Fruit fly (Drosophila melanogaster): Measurements from ENCODE around the gene Phf5a.

DNA sequence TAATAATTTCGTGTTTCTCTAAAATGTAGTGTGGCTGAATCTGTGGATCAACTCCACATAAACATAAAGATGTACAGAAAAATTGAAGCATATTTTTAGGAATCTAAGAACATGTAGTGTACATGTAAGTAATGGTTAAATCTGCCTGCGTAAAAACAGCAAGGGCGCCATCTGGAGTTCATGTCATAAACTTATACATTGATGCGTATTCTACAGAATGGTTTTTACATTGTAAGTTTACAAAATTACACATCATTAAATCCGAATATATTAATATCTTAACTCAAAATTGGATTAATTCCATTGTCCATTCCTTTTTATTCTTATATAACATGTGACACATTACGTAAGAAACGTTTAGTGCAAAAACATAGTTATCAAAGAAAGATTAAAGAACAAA lies 36.4 kb upstream of the Phf5a start:
- TF ChIP-seq CG32121 (GFP tag; IDR thresholded peaks at IDR 0.05), result no peak
- no peak for TF ChIP-seq CG13204 (GFP tag; optimal IDR thresholded peaks at IDR 0.05)
- TF ChIP-seq CG4496 (GFP tag; IDR thresholded peaks at IDR 0.05), result no peak
- TF ChIP-seq D1 (tag; optimal IDR thresholded peaks at IDR 0.05), result peak; percentile 29
- TF ChIP-seq fd96Ca (GFP tag; IDR thresholded peaks at IDR 0.05), result no peak
- no peak for TF ChIP-seq CG9948 (tag; optimal IDR thresholded peaks at IDR 0.05)
- no peak for TF ChIP-seq CG8301 (tag; optimal IDR thresholded peaks at IDR 0.05)
- no peak for TF ChIP-seq Pif1A (GFP tag; optimal IDR thresholded peaks at IDR 0.05)
- no peak for TF ChIP-seq CG12605 (GFP tag; IDR thresholded peaks at IDR 0.05)

Measured in whole organism, pupa.